Fruit fly (Drosophila melanogaster): Measurements from ENCODE around the gene nan.

dm6 chr3L:14146386-14146785, 43.1 kb downstream of the nan start:
- no peak for TF ChIP-seq CTCF (optimal IDR thresholded peaks at IDR 0.05)
- TF ChIP-seq CG8478 (optimal IDR thresholded peaks at IDR 0.05), result no peak
